Worm (Caenorhabditis elegans) whole organism, midembryonic: ENCODE measurements around the gene lec-1.

ENCODE experiments used
- T22C8.4 ChIP-seq: fragments of 200-800 bp; sonication (Bioruptor generic); IDR thresholded peaks from 2 replicates; pipeline ENCODE4 v1.3.6; 2022; ENCODE audit warnings: missing genetic modification characterization, missing compliant biosample characterization
- cog-1 ChIP-seq: sonication (generic microtip); optimal IDR thresholded peaks from 2 replicates; lab custom pipeline; 2016; ENCODE audit warnings: missing genetic modification characterization, missing compliant biosample characterization
- flt-1 ChIP-seq: fragments of 200-800 bp; sonication (Bioruptor generic); IDR thresholded peaks from 2 replicates; pipeline ENCODE4 v1.3.6; 2022; ENCODE audit warnings: missing genetic modification characterization, missing compliant biosample characterization
- klf-2 ChIP-seq: fragments of 200-800 bp; sonication (Bioruptor generic); conservative IDR thresholded peaks from 2 replicates; pipeline ENCODE4 v1.3.6; 2022; ENCODE audit warnings: missing genetic modification reagents, missing genetic modification characterization, missing compliant biosample characterization
- med-1 ChIP-seq: sonication (generic microtip); optimal IDR thresholded peaks from 2 replicates; lab custom pipeline; 2017; ENCODE audit warnings: missing genetic modification characterization, mild to moderate bottlenecking, missing compliant biosample characterization, antibody characterized with exemption, missing genetic modification reagents; ENCODE audit not compliant: insufficient read depth
- ref-1 ChIP-seq: fragments of 200-800 bp; sonication (Bioruptor generic); conservative IDR thresholded peaks from 2 replicates; pipeline ENCODE4 v1.3.6; 2022; ENCODE audit warnings: missing genetic modification reagents, missing genetic modification characterization, missing compliant biosample characterization
- tab-1 ChIP-seq: fragments of 200-800 bp; sonication (Bioruptor generic); IDR thresholded peaks from 2 replicates; pipeline ENCODE4 v1.3.6; 2022; ENCODE audit warnings: missing genetic modification characterization, missing compliant biosample characterization
- ztf-23 ChIP-seq: fragments of 200-800 bp; sonication (Bioruptor generic); IDR thresholded peaks from 2 replicates; pipeline ENCODE4 v1.3.6; 2022; ENCODE audit warnings: missing genetic modification reagents, missing genetic modification characterization, missing compliant biosample characterization
- ztf-29 ChIP-seq: fragments of 200-800 bp; sonication (Bioruptor generic); IDR thresholded peaks from 2 replicates; pipeline ENCODE4 v1.3.6; 2022; ENCODE audit warnings: missing genetic modification reagents, missing genetic modification characterization, missing compliant biosample characterization

lec-1 gene

ce11 chrII:13164062-13164461 is 31.3 kb upstream of the lec-1 start:
- TF ChIP-seq ref-1 (GFP tag; lab: Robert Waterston, UW): no peak
- no peak for TF ChIP-seq T22C8.4 (GFP tag; lab: Robert Waterston, UW)
- TF ChIP-seq tab-1 (GFP tag; lab: Robert Waterston, UW): no peak
- no peak for TF ChIP-seq med-1 (GFP tag; lab: Kevin White, UChicago)
- TF ChIP-seq ztf-23 (GFP tag; lab: Robert Waterston, UW): no peak
- no peak for TF ChIP-seq flt-1
- no peak for TF ChIP-seq klf-2 (GFP tag; lab: Robert Waterston, UW)
- no peak for TF ChIP-seq ztf-29 (GFP tag; lab: Robert Waterston, UW)
- no peak for TF ChIP-seq cog-1 (tag; lab: Kevin White, UChicago)

ce11 chrII:13165683-13166259 is 29.6 kb upstream of the lec-1 start, which contains the start of gene moe-3:
TSS of gene moe-3 (minus strand) at chrII:13165733.
- TF ChIP-seq tab-1 (GFP tag; lab: Robert Waterston, UW) (no peak), ztf-23 (GFP tag; lab: Robert Waterston, UW) (no peak), flt-1 (no peak), klf-2 (GFP tag; lab: Robert Waterston, UW) (no peak), ztf-29 (GFP tag; lab: Robert Waterston, UW) (no peak), ref-1 (GFP tag; lab: Robert Waterston, UW) (no peak), cog-1 (tag; lab: Kevin White, UChicago) (no peak), med-1 (GFP tag; lab: Kevin White, UChicago) (no peak), T22C8.4 (GFP tag; lab: Robert Waterston, UW) (no peak)

- TF ChIP-seq tab-1 (GFP tag; lab: Robert Waterston, UW) (no peak), klf-2 (GFP tag; lab: Robert Waterston, UW) (no peak), med-1 (GFP tag; lab: Kevin White, UChicago) (no peak), flt-1 (no peak), ztf-23 (GFP tag; lab: Robert Waterston, UW) (no peak), T22C8.4 (GFP tag; lab: Robert Waterston, UW) (no peak), ref-1 (GFP tag; lab: Robert Waterston, UW) (no peak), cog-1 (tag; lab: Kevin White, UChicago) (no peak), ztf-29 (GFP tag; lab: Robert Waterston, UW) (no peak)
Measured at ce11 chrII:13167493-13167892, 27.9 kb upstream of the lec-1 start.

- TF ChIP-seq cog-1 (tag; lab: Kevin White, UChicago) (no peak), med-1 (GFP tag; lab: Kevin White, UChicago) (no peak), klf-2 (GFP tag; lab: Robert Waterston, UW) (no peak), ref-1 (GFP tag; lab: Robert Waterston, UW) (no peak), ztf-23 (GFP tag; lab: Robert Waterston, UW) (no peak), flt-1 (no peak), tab-1 (GFP tag; lab: Robert Waterston, UW) (no peak), T22C8.4 (GFP tag; lab: Robert Waterston, UW) (no peak)
Measured at ce11 chrII:13170696-13171095, 24.7 kb upstream of the lec-1 start.

- no peak for TF ChIP-seq cog-1 (tag; lab: Kevin White, UChicago)
Measured at ce11 chrII:13174435-13174834, 20.9 kb upstream of the lec-1 start.

- TF ChIP-seq ztf-29 (GFP tag; lab: Robert Waterston, UW) (no peak), klf-2 (GFP tag; lab: Robert Waterston, UW) (no peak), ref-1 (GFP tag; lab: Robert Waterston, UW) (no peak), med-1 (GFP tag; lab: Kevin White, UChicago) (no peak), cog-1 (tag; lab: Kevin White, UChicago) (no peak), T22C8.4 (GFP tag; lab: Robert Waterston, UW) (no peak), tab-1 (GFP tag; lab: Robert Waterston, UW) (no peak), ztf-23 (GFP tag; lab: Robert Waterston, UW) (no peak), flt-1 (no peak)
Measured at ce11 chrII:13181465-13181864, 13.9 kb upstream of the lec-1 start, which contains the start of gene W09H1.1. TSS of gene W09H1.1 (minus strand) at chrII:13181565.

- TF ChIP-seq med-1 (GFP tag; lab: Kevin White, UChicago): no peak
- TF ChIP-seq ref-1 (GFP tag; lab: Robert Waterston, UW): no peak
- no peak for TF ChIP-seq ztf-23 (GFP tag; lab: Robert Waterston, UW)
Measured at ce11 chrII:13183228-13183755, 12.1 kb upstream of the lec-1 start, which contains the start of the genes W09H1.4 and his-73. TSS of gene W09H1.4 (plus strand) at chrII:13183528. TSS of gene his-73 (plus strand) at chrII:13183705.

- TF ChIP-seq ztf-29 (GFP tag; lab: Robert Waterston, UW) (no peak), tab-1 (GFP tag; lab: Robert Waterston, UW) (no peak), ref-1 (GFP tag; lab: Robert Waterston, UW) (no peak), cog-1 (tag; lab: Kevin White, UChicago) (no peak)
Measured at ce11 chrII:13184129-13184528, 11.2 kb upstream of the lec-1 start, which contains the start of gene W09H1.3. TSS of gene W09H1.3 (plus strand) at chrII:13184429.

- no peak for TF ChIP-seq cog-1 (tag; lab: Kevin White, UChicago)
- no peak for TF ChIP-seq flt-1
Measured at ce11 chrII:13187188-13187587, 8.2 kb upstream of the lec-1 start, which contains the start of gene mecr-1. TSS of gene mecr-1 (minus strand) at chrII:13187314.

ce11 chrII:13188084-13188483 is 7.3 kb upstream of the lec-1 start:
- TF ChIP-seq T22C8.4 (GFP tag; lab: Robert Waterston, UW): no peak
- no peak for TF ChIP-seq cog-1 (tag; lab: Kevin White, UChicago)
- TF ChIP-seq flt-1: no peak
- no peak for TF ChIP-seq med-1 (GFP tag; lab: Kevin White, UChicago)
- TF ChIP-seq klf-2 (GFP tag; lab: Robert Waterston, UW): no peak
- TF ChIP-seq ztf-23 (GFP tag; lab: Robert Waterston, UW): no peak
- TF ChIP-seq tab-1 (GFP tag; lab: Robert Waterston, UW): no peak
- no peak for TF ChIP-seq ztf-29 (GFP tag; lab: Robert Waterston, UW)
- no peak for TF ChIP-seq ref-1 (GFP tag; lab: Robert Waterston, UW)
